Worm (Caenorhabditis elegans) whole organism, early embryonic: ENCODE data around the gene clu-1.
A peak's percentile ranks its signal among the peaks of the same experiment; 100 is the strongest.

Source experiments
- B0310.2 ChIP-seq: sonication (generic microtip); optimal IDR thresholded peaks from 2 replicates; lab custom pipeline; 2016; ENCODE audit warnings: mild to moderate bottlenecking, missing genetic modification characterization, missing compliant biosample characterization
- F13C5.2 ChIP-seq: sonication (generic microtip); optimal IDR thresholded peaks from 2 replicates; lab custom pipeline; 2017; ENCODE audit warnings: mild to moderate bottlenecking, missing genetic modification characterization, inconsistent platforms, missing compliant biosample characterization
- aly-1 ChIP-seq: sonication (generic microtip); optimal IDR thresholded peaks from 2 replicates; lab custom pipeline; 2016; ENCODE audit warnings: missing genetic modification characterization, missing compliant biosample characterization
- ama-1 ChIP-seq: fragments of 150-350 bp; optimal IDR thresholded peaks from 2 replicates; lab custom pipeline; 2014
- ceh-13 ChIP-seq: fragments of 200-800 bp; sonication (Bioruptor generic); optimal IDR thresholded peaks from 2 replicates; lab custom pipeline; 2018; ENCODE audit warnings: mild to moderate bottlenecking, missing genetic modification characterization, missing compliant biosample characterization
- ceh-36 ChIP-seq: sonication (generic microtip); optimal IDR thresholded peaks from 2 replicates; lab custom pipeline; 2016; ENCODE audit warnings: missing genetic modification characterization, inconsistent platforms, missing compliant biosample characterization
- ets-7 ChIP-seq: sonication (generic microtip); optimal IDR thresholded peaks from 2 replicates; lab custom pipeline; 2016; ENCODE audit warnings: missing genotype, missing genetic modification characterization, missing compliant biosample characterization
- flt-1 ChIP-seq: fragments of 200-800 bp; sonication (Bioruptor generic); IDR thresholded peaks from 2 replicates; pipeline ENCODE4 v1.3.6; 2022; ENCODE audit warnings: missing genetic modification characterization, missing compliant biosample characterization
- hmbx-1 ChIP-seq: sonication (generic microtip); optimal IDR thresholded peaks from 2 replicates; lab custom pipeline; 2016; ENCODE audit warnings: mild to moderate bottlenecking, missing genetic modification characterization, missing compliant biosample characterization
- hmg-4 ChIP-seq: fragments of 200-800 bp; sonication (Bioruptor generic); optimal IDR thresholded peaks from 2 replicates; lab custom pipeline; 2018; ENCODE audit warnings: mild to moderate bottlenecking, missing genetic modification characterization, missing compliant biosample characterization
- hnd-1 ChIP-seq: sonication (generic microtip); optimal IDR thresholded peaks from 2 replicates; lab custom pipeline; 2016; ENCODE audit warnings: missing genetic modification characterization, missing compliant biosample characterization
- pes-1 ChIP-seq: fragments of 200-800 bp; sonication (Bioruptor generic); IDR thresholded peaks from 2 replicates; pipeline ENCODE4 v1.3.6; 2022; ENCODE audit warnings: missing genetic modification reagents, missing genetic modification characterization, missing compliant biosample characterization
- scrt-1 ChIP-seq: fragments of 200-800 bp; sonication (Bioruptor generic); IDR thresholded peaks from 2 replicates; pipeline ENCODE4 v1.3.6; 2022; ENCODE audit warnings: missing genetic modification characterization, missing compliant biosample characterization
- sea-1 ChIP-seq: fragments of 200-800 bp; sonication (Bioruptor generic); conservative IDR thresholded peaks from 2 replicates; pipeline ENCODE4 v1.3.6; 2022; ENCODE audit warnings: missing genetic modification characterization, missing compliant biosample characterization
- tbx-11 ChIP-seq: fragments of 200-800 bp; sonication (Bioruptor generic); IDR thresholded peaks from 2 replicates; pipeline ENCODE4 v1.3.6; 2022; ENCODE audit warnings: missing genetic modification characterization, missing compliant biosample characterization
- tbx-37 ChIP-seq: fragments of 200-800 bp; sonication (Bioruptor generic); conservative IDR thresholded peaks from 2 replicates; pipeline ENCODE4 v1.3.6; 2022; ENCODE audit warnings: missing genetic modification reagents, missing genetic modification characterization, missing compliant biosample characterization
- tra-4 ChIP-seq: sonication (generic microtip); optimal IDR thresholded peaks from 2 replicates; lab custom pipeline; 2017; ENCODE audit warnings: missing genetic modification characterization, missing compliant biosample characterization

Gene clu-1

ce11 chrIII:9513006-9513405 is 8.3 kb downstream of the clu-1 start:
- TF ChIP-seq tbx-11 (GFP tag; lab: Robert Waterston, UW) (no peak), pes-1 (GFP tag; lab: Robert Waterston, UW) (no peak), ceh-13 (GFP tag; lab: Kevin White, UChicago) (no peak), hmbx-1 (tag; lab: Kevin White, UChicago) (no peak)

- TF ChIP-seq hmg-4, result no peak
- no peak for TF ChIP-seq ceh-13 (GFP tag; lab: Kevin White, UChicago)
- no peak for TF ChIP-seq ceh-36 (tag; lab: Kevin White, UChicago)
- no peak for TF ChIP-seq sea-1 (GFP tag; lab: Robert Waterston, UW)
- TF ChIP-seq ets-7 (tag; lab: Kevin White, UChicago), result no peak
- no peak for TF ChIP-seq pes-1 (GFP tag; lab: Robert Waterston, UW)
- no peak for TF ChIP-seq ama-1 (lab: Kevin White, UChicago)
- no peak for TF ChIP-seq tra-4 (tag; lab: Kevin White, UChicago)
- TF ChIP-seq B0310.2 (tag; lab: Kevin White, UChicago), result no peak
Observed at ce11 chrIII:9511660-9512059, 9.6 kb downstream of the clu-1 start.

- TF ChIP-seq tbx-11 (GFP tag; lab: Robert Waterston, UW), result no peak
- no peak for TF ChIP-seq tbx-37 (GFP tag; lab: Robert Waterston, UW)
- TF ChIP-seq F13C5.2, result no peak
- TF ChIP-seq ama-1 (lab: Kevin White, UChicago), result no peak
- no peak for TF ChIP-seq ceh-36 (tag; lab: Kevin White, UChicago)
- no peak for TF ChIP-seq hmg-4
- no peak for TF ChIP-seq tra-4 (tag; lab: Kevin White, UChicago)
- no peak for TF ChIP-seq aly-1
- TF ChIP-seq hmbx-1 (tag; lab: Kevin White, UChicago), result no peak
- no peak for TF ChIP-seq flt-1 (GFP tag; lab: Robert Waterston, UW)
- no peak for TF ChIP-seq ets-7 (tag; lab: Kevin White, UChicago)
- no peak for TF ChIP-seq B0310.2 (tag; lab: Kevin White, UChicago)
- TF ChIP-seq scrt-1 (GFP tag; lab: Robert Waterston, UW), result no peak
- no peak for TF ChIP-seq sea-1 (GFP tag; lab: Robert Waterston, UW)
Observed at ce11 chrIII:9511055-9511520, 10.2 kb downstream of the clu-1 start, which contains the start of gene F55H2.5. Gene F55H2.5, plus strand, starts transcription at chrIII:9511470.

- TF ChIP-seq ama-1 (lab: Kevin White, UChicago) (no peak), scrt-1 (GFP tag; lab: Robert Waterston, UW) (no peak), ceh-36 (tag; lab: Kevin White, UChicago) (no peak), sea-1 (GFP tag; lab: Robert Waterston, UW) (no peak), aly-1 (no peak)
Observed at ce11 chrIII:9509764-9510370, 11.4 kb downstream of the clu-1 start.

- TF ChIP-seq hnd-1 (tag; lab: Kevin White, UChicago) (no peak), F13C5.2 (peak; percentile 1), hmg-4 (peak; percentile 6)
Observed at ce11 chrIII:9507799-9508198, 13.5 kb downstream of the clu-1 start, which contains the start of gene vha-14. Gene vha-14, plus strand, starts transcription at chrIII:9508100.

ce11 chrIII:9504347-9504746 is 16.9 kb downstream of the clu-1 start:
- TF ChIP-seq tbx-11 (GFP tag; lab: Robert Waterston, UW) (no peak), B0310.2 (tag; lab: Kevin White, UChicago) (no peak), tra-4 (tag; lab: Kevin White, UChicago) (no peak)

ce11 chrIII:9502155-9502714 is 19.0 kb downstream of the clu-1 start:
- TF ChIP-seq hmg-4, result no peak

ce11 chrIII:9501072-9501471 is 20.2 kb downstream of the clu-1 start:
- TF ChIP-seq tbx-11 (GFP tag; lab: Robert Waterston, UW) (no peak), pes-1 (GFP tag; lab: Robert Waterston, UW) (no peak), sea-1 (GFP tag; lab: Robert Waterston, UW) (no peak), tbx-37 (GFP tag; lab: Robert Waterston, UW) (no peak), hnd-1 (tag; lab: Kevin White, UChicago) (no peak), ets-7 (tag; lab: Kevin White, UChicago) (no peak), hmbx-1 (tag; lab: Kevin White, UChicago) (no peak), tra-4 (tag; lab: Kevin White, UChicago) (no peak), ceh-13 (GFP tag; lab: Kevin White, UChicago) (no peak), scrt-1 (GFP tag; lab: Robert Waterston, UW) (no peak), hmg-4 (no peak), F13C5.2 (no peak), B0310.2 (tag; lab: Kevin White, UChicago) (no peak)

ce11 chrIII:9500267-9500666 is 21.0 kb downstream of the clu-1 start, which contains the start of gene sod-4:
Gene sod-4, minus strand, starts transcription at chrIII:9500375.
- no peak for TF ChIP-seq B0310.2 (tag; lab: Kevin White, UChicago)
- TF ChIP-seq ama-1 (lab: Kevin White, UChicago), result no peak
- no peak for TF ChIP-seq aly-1
- no peak for TF ChIP-seq ets-7 (tag; lab: Kevin White, UChicago)
- TF ChIP-seq tra-4 (tag; lab: Kevin White, UChicago), result no peak
- TF ChIP-seq tbx-37 (GFP tag; lab: Robert Waterston, UW), result no peak
- no peak for TF ChIP-seq flt-1 (GFP tag; lab: Robert Waterston, UW)
- no peak for TF ChIP-seq F13C5.2
- TF ChIP-seq hmg-4, result no peak
- TF ChIP-seq tbx-11 (GFP tag; lab: Robert Waterston, UW), result no peak
